Fruit fly (Drosophila melanogaster): ENCODE measurements around the gene SecS.

- TF ChIP-seq CG7045 (GFP tag; optimal IDR thresholded peaks at IDR 0.05) (no peak), Mnt (GFP tag; optimal IDR thresholded peaks at IDR 0.05) (no peak), CG5204 (GFP tag; optimal IDR thresholded peaks at IDR 0.05) (no peak), cic (GFP tag; optimal IDR thresholded peaks at IDR 0.05) (no peak), CG33017 (tag; optimal IDR thresholded peaks at IDR 0.05) (no peak), CG14711 (tag; optimal IDR thresholded peaks at IDR 0.05) (no peak)
These were observed 42.2 kb downstream of the SecS start for dm6 chr3R:5643421-5643820.
